Fruit fly (Drosophila melanogaster): Measurements from ENCODE around the gene CG9782.

dm6 chrX:16651098-16651497 lies 29.7 kb upstream of the CG9782 start, which contains the start of the genes CG32573 and CG42512:
- TF ChIP-seq dmrt93B (GFP tag; optimal IDR thresholded peaks at IDR 0.05) (no peak), h (GFP tag; optimal IDR thresholded peaks at IDR 0.05) (no peak), Sp1 (GFP tag; optimal IDR thresholded peaks at IDR 0.05) (no peak), sv (GFP tag; optimal IDR thresholded peaks at IDR 0.05) (no peak), usp (GFP tag; optimal IDR thresholded peaks at IDR 0.05) (no peak), psq (GFP tag; optimal IDR thresholded peaks at IDR 0.05) (no peak), ey (GFP tag; optimal IDR thresholded peaks at IDR 0.05) (no peak), rgr (GFP tag; optimal IDR thresholded peaks at IDR 0.05) (no peak), N (GFP tag; optimal IDR thresholded peaks at IDR 0.05) (no peak), lola (GFP tag; optimal IDR thresholded peaks at IDR 0.05) (no peak), Abd-B (GFP tag; optimal IDR thresholded peaks at IDR 0.05) (no peak), fru (GFP tag; optimal IDR thresholded peaks at IDR 0.05) (no peak)
